Worm (Caenorhabditis elegans) whole organism, young adult: ENCODE data around the gene mboa-4.
"Not testable (repeated sequence)": the region's sequence is repeated elsewhere in the genome, so short reads cannot be mapped to it uniquely, and the experiment has no call there.

ENCODE experiments used
- K11D2.4 ChIP-seq: fragments of 200-800 bp; sonication (Bioruptor generic); IDR thresholded peaks from 2 replicates; pipeline ENCODE4 v1.3.6; 2022; ENCODE audit warnings: missing genetic modification reagents, missing genetic modification characterization, missing compliant biosample characterization
- Y53G8AR.9 ChIP-seq: fragments of 200-800 bp; sonication (Bioruptor generic); conservative IDR thresholded peaks from 2 replicates; pipeline ENCODE4 v1.3.6; 2022; ENCODE audit warnings: missing genetic modification reagents, missing genetic modification characterization, missing compliant biosample characterization
- Y56A3A.18 ChIP-seq: fragments of 200-800 bp; sonication (Bioruptor generic); IDR thresholded peaks from 2 replicates; pipeline ENCODE4 v1.3.6; 2022; ENCODE audit warnings: missing genetic modification reagents, missing genetic modification characterization, missing compliant biosample characterization
- ama-1 ChIP-seq, 3 experiments: fragments of 150-350 bp in 1 of 3; sonication (generic microtip) in 2 of 3; optimal IDR thresholded peaks; 2 replicates each; lab custom pipeline; 2014 to 2018; ENCODE audit warnings: missing biosample characterization in 2 of 3, missing genetic modification characterization in 2 of 3, missing genetic modification reagents in 2 of 3
- atf-7 ChIP-seq: sonication (generic microtip); optimal IDR thresholded peaks from 2 replicates; lab custom pipeline; 2017; ENCODE audit warnings: mild to moderate bottlenecking, missing genetic modification characterization, missing compliant biosample characterization
- ceh-58 ChIP-seq: fragments of 200-800 bp; sonication (Bioruptor generic); IDR thresholded peaks from 2 replicates; pipeline ENCODE4 v1.3.6; 2022; ENCODE audit warnings: missing genetic modification characterization, missing compliant biosample characterization
- tbx-9 ChIP-seq: sonication (generic microtip); optimal IDR thresholded peaks from 2 replicates; lab custom pipeline; 2016; ENCODE audit warnings: borderline replicate concordance, missing genetic modification characterization, inconsistent platforms, missing compliant biosample characterization
- ztf-26 ChIP-seq: sonication (generic microtip); optimal IDR thresholded peaks from 2 replicates; lab custom pipeline; 2017; ENCODE audit warnings: missing genetic modification characterization, missing compliant biosample characterization

DNA sequence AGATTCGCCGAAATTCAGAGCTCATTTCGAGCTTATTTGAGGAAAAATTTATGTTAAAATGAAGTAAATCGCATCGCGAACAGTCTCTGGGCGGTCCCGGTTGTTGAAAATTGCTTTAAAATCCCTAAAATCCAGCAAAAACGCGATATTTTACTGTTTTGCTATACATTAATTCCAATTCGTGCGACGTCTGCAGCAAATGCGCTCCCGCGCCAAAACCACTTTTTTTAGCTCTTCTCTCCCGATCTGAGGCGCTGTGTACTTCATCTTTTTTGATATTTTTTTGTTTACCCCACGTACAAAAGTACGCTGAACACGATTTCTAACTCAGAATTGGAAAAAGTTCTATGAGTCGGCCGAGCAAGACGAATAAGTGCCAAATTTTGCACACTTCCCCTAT, 39.2 kb upstream of the mboa-4 start, which contains the start of gene R07H5.16:
- not testable (repeated sequence) for TF ChIP-seq K11D2.4 (GFP tag; lab: Robert Waterston, UW); Y53G8AR.9 (GFP tag; lab: Robert Waterston, UW); tbx-9 (tag; lab: Kevin White, UChicago); atf-7 (tag; lab: Kevin White, UChicago); ceh-58 (GFP tag; lab: Robert Waterston, UW); ama-1 (optimal IDR thresholded peaks at IDR 0.05; lab: Kevin White, UChicago); ama-1 (GFP tag; optimal IDR thresholded peaks at IDR 0.05; lab: Kevin White, UChicago); Y56A3A.18; ztf-26 (tag; lab: Kevin White, UChicago)
